Worm (Caenorhabditis elegans) whole organism, L1 larva: ENCODE data around the gene Y116A8A.150.
"Not testable (repeated sequence)": the region's sequence is repeated elsewhere in the genome, so short reads cannot be mapped to it uniquely, and the experiment has no call there.

Source experiments
- C04F5.9 ChIP-seq: sonication (generic microtip); optimal IDR thresholded peaks from 2 replicates; lab custom pipeline; 2016; ENCODE audit warnings: missing genetic modification characterization, missing compliant biosample characterization
- alr-1 ChIP-seq: fragments of 200-800 bp; sonication (Bioruptor generic); optimal IDR thresholded peaks from 2 replicates; lab custom pipeline; 2018; ENCODE audit warnings: borderline replicate concordance, mild to moderate bottlenecking, missing genetic modification characterization, missing compliant biosample characterization
- aly-2 ChIP-seq: fragments of 150-350 bp; optimal IDR thresholded peaks from 2 replicates; lab custom pipeline; 2014; ENCODE audit warnings: missing biosample characterization, missing genetic modification characterization
- blmp-1 ChIP-seq: fragments of 150-350 bp; optimal IDR thresholded peaks from 2 replicates; lab custom pipeline; 2014; ENCODE audit warnings: missing biosample characterization, missing genetic modification characterization
- ceh-8 ChIP-seq: fragments of 200-800 bp; sonication (Bioruptor generic); optimal IDR thresholded peaks from 2 replicates; lab custom pipeline; 2018; ENCODE audit warnings: mild to moderate bottlenecking, missing genetic modification characterization, moderate library complexity, missing compliant biosample characterization
- ceh-82 ChIP-seq, 3 experiments: fragments of 150-350 bp in 1 of 3; sonication (generic microtip) in 2 of 3; optimal IDR thresholded peaks; 2 replicates each; lab custom pipeline; 2014 to 2017; ENCODE audit warnings: missing biosample characterization in 3 of 3, missing genetic modification characterization in 3 of 3
- ces-1 ChIP-seq: fragments of 150-350 bp; optimal IDR thresholded peaks from 2 replicates; lab custom pipeline; 2014; ENCODE audit warnings: missing biosample characterization, missing genetic modification reagents, missing genetic modification characterization
- efl-1 ChIP-seq, 4 experiments: fragments of 150-350 bp; optimal IDR thresholded peaks in 3 of 4; peaks in 1 of 4; 1 replicate in 1 of 4; 2 replicates in 3 of 4; lab custom pipeline; 2014; ENCODE audit warnings: missing biosample characterization in 2 of 4, missing genetic modification characterization in 2 of 4, missing genetic modification reagents in 2 of 4
- efl-3 ChIP-seq: fragments of 200-800 bp; sonication (Bioruptor generic); optimal IDR thresholded peaks from 2 replicates; lab custom pipeline; 2018; ENCODE audit warnings: mild to moderate bottlenecking, missing genetic modification characterization, missing compliant biosample characterization
- egl-13 ChIP-seq: sonication (generic microtip); optimal IDR thresholded peaks from 2 replicates; lab custom pipeline; 2016; ENCODE audit warnings: missing genotype, missing genetic modification reagents, missing genetic modification characterization, missing compliant biosample characterization
- egl-27 ChIP-seq, 2 experiments: fragments of 150-350 bp in 1 of 2; sonication (generic microtip); optimal IDR thresholded peaks; 3 replicates each; lab custom pipeline; 2017 to 2018; ENCODE audit warnings: missing biosample characterization in 2 of 2, missing genetic modification characterization in 2 of 2, missing genetic modification reagents in 2 of 2
- elt-2 ChIP-seq: sonication (generic microtip); optimal IDR thresholded peaks from 2 replicates; lab custom pipeline; 2016; ENCODE audit warnings: missing genetic modification characterization, mild to moderate bottlenecking, inconsistent platforms, missing compliant biosample characterization, missing genetic modification reagents
- elt-3 ChIP-seq, 6 experiments: fragments of 150-350 bp in 1 of 6; sonication (generic microtip); optimal IDR thresholded peaks; 2 replicates each; lab custom pipeline; 2017 to 2018; ENCODE audit warnings: missing biosample characterization in 6 of 6, missing genetic modification characterization in 6 of 6, inconsistent platforms in 1 of 6
- fkh-4 ChIP-seq: sonication (generic microtip); optimal IDR thresholded peaks from 2 replicates; lab custom pipeline; 2016; ENCODE audit warnings: missing compliant biosample characterization, missing genetic modification characterization, borderline replicate concordance
- fos-1 ChIP-seq: fragments of 150-350 bp; optimal IDR thresholded peaks from 2 replicates; lab custom pipeline; 2014; ENCODE audit warnings: missing biosample characterization, missing genetic modification characterization
- grh-1 ChIP-seq: fragments of 200-800 bp; sonication (Bioruptor generic); IDR thresholded peaks from 2 replicates; pipeline ENCODE4 v1.3.6; 2022; ENCODE audit warnings: missing genetic modification reagents, missing genetic modification characterization, missing compliant biosample characterization
- hlh-17 ChIP-seq: fragments of 200-800 bp; sonication (Bioruptor generic); optimal IDR thresholded peaks from 2 replicates; lab custom pipeline; 2018; ENCODE audit warnings: missing genetic modification characterization, mild to moderate bottlenecking, missing compliant biosample characterization, moderate library complexity, borderline replicate concordance
- jun-1 ChIP-seq: fragments of 150-350 bp; optimal IDR thresholded peaks from 2 replicates; lab custom pipeline; 2014; ENCODE audit warnings: missing biosample characterization, missing genetic modification reagents, missing genetic modification characterization
- lin-13 ChIP-seq: fragments of 150-350 bp; optimal IDR thresholded peaks from 2 replicates; lab custom pipeline; 2014; ENCODE audit warnings: missing biosample characterization, missing genetic modification reagents, missing genetic modification characterization
- lin-14 ChIP-seq: fragments of 200-800 bp; sonication (Bioruptor generic); optimal IDR thresholded peaks from 2 replicates; lab custom pipeline; 2018; ENCODE audit warnings: mild to moderate bottlenecking, missing genetic modification characterization, moderate library complexity, missing compliant biosample characterization
- lin-15B ChIP-seq: fragments of 150-350 bp; sonication (generic microtip); optimal IDR thresholded peaks from 3 replicates; lab custom pipeline; 2014; ENCODE audit warnings: missing biosample characterization, missing genetic modification characterization
- lin-35 ChIP-seq, 2 experiments: fragments of 150-350 bp; optimal IDR thresholded peaks; 2 replicates each; lab custom pipeline; 2014; ENCODE audit warnings: missing biosample characterization in 2 of 2, missing genetic modification characterization in 2 of 2, missing genetic modification reagents in 2 of 2
- lin-39 ChIP-seq: fragments of 150-350 bp; optimal IDR thresholded peaks from 2 replicates; lab custom pipeline; 2014; ENCODE audit warnings: missing biosample characterization, missing genetic modification reagents, missing genetic modification characterization
- mef-2 ChIP-seq: fragments of 150-350 bp; optimal IDR thresholded peaks from 2 replicates; lab custom pipeline; 2014; ENCODE audit warnings: missing biosample characterization, missing genetic modification characterization
- mep-1 ChIP-seq: fragments of 150-350 bp; optimal IDR thresholded peaks from 2 replicates; lab custom pipeline; 2014; ENCODE audit warnings: missing biosample characterization, missing genetic modification characterization
- nhr-237 ChIP-seq: fragments of 150-350 bp; optimal IDR thresholded peaks from 2 replicates; lab custom pipeline; 2014; ENCODE audit warnings: missing biosample characterization, missing genetic modification characterization
- nhr-71 ChIP-seq: sonication (generic microtip); optimal IDR thresholded peaks from 2 replicates; lab custom pipeline; 2016; ENCODE audit warnings: mild to moderate bottlenecking, missing genetic modification characterization, moderate library complexity, missing compliant biosample characterization
- nhr-84 ChIP-seq: sonication (generic microtip); optimal IDR thresholded peaks from 2 replicates; lab custom pipeline; 2017; ENCODE audit warnings: missing biosample characterization, missing genetic modification characterization
- nhr-90 ChIP-seq: sonication (generic microtip); optimal IDR thresholded peaks from 2 replicates; lab custom pipeline; 2016; ENCODE audit warnings: mild to moderate bottlenecking, missing genetic modification characterization, missing compliant biosample characterization; ENCODE audit not compliant: poor library complexity
- pag-3 ChIP-seq: sonication (generic microtip); optimal IDR thresholded peaks from 2 replicates; lab custom pipeline; 2017; ENCODE audit warnings: missing genetic modification characterization, mild to moderate bottlenecking, missing compliant biosample characterization, antibody characterized with exemption, borderline replicate concordance; ENCODE audit not compliant: insufficient read depth
- pax-3 ChIP-seq: fragments of 200-800 bp; sonication (Bioruptor generic); optimal IDR thresholded peaks from 2 replicates; lab custom pipeline; 2018; ENCODE audit warnings: mild to moderate bottlenecking, missing genetic modification characterization, moderate library complexity, missing compliant biosample characterization
- pqm-1 ChIP-seq: sonication (generic microtip); optimal IDR thresholded peaks from 3 replicates; lab custom pipeline; 2017; ENCODE audit warnings: missing biosample characterization, missing genetic modification characterization
- rnt-1 ChIP-seq: sonication (generic microtip); optimal IDR thresholded peaks from 2 replicates; lab custom pipeline; 2016; ENCODE audit warnings: mild to moderate bottlenecking, missing genetic modification characterization, moderate library complexity, missing compliant biosample characterization
- sox-4 ChIP-seq: sonication (generic microtip); optimal IDR thresholded peaks from 2 replicates; lab custom pipeline; 2016; ENCODE audit warnings: missing genetic modification characterization, missing compliant biosample characterization
- sup-37 ChIP-seq: fragments of 200-800 bp; sonication (Bioruptor generic); optimal IDR thresholded peaks from 2 replicates; lab custom pipeline; 2018; ENCODE audit warnings: mild to moderate bottlenecking, missing genetic modification characterization, missing compliant biosample characterization
- swsn-7 ChIP-seq: sonication (generic microtip); optimal IDR thresholded peaks from 2 replicates; lab custom pipeline; 2016; ENCODE audit warnings: missing genetic modification characterization, missing compliant biosample characterization
- tbx-2 ChIP-seq: sonication (generic microtip); optimal IDR thresholded peaks from 2 replicates; lab custom pipeline; 2016; ENCODE audit warnings: missing genetic modification characterization, missing compliant biosample characterization
- tlp-1 ChIP-seq: fragments of 150-350 bp; optimal IDR thresholded peaks from 2 replicates; lab custom pipeline; 2014; ENCODE audit warnings: missing biosample characterization, missing genetic modification characterization
- unc-130 ChIP-seq: fragments of 150-350 bp; optimal IDR thresholded peaks from 2 replicates; lab custom pipeline; 2017; ENCODE audit warnings: missing biosample characterization, missing genetic modification characterization, inconsistent platforms
- unc-30 ChIP-seq: sonication (generic microtip); optimal IDR thresholded peaks from 2 replicates; lab custom pipeline; 2017; ENCODE audit warnings: missing biosample characterization, missing genetic modification characterization
- unc-62 ChIP-seq: fragments of 150-350 bp; optimal IDR thresholded peaks from 2 replicates; lab custom pipeline; 2014; ENCODE audit warnings: missing biosample characterization, missing genetic modification reagents, missing genetic modification characterization
- unc-98 ChIP-seq: fragments of 200-800 bp; sonication (Bioruptor generic); IDR thresholded peaks from 2 replicates; pipeline ENCODE4 v1.3.6; 2022; ENCODE audit warnings: missing genetic modification characterization, missing compliant biosample characterization
- zag-1 ChIP-seq: fragments of 150-350 bp; optimal IDR thresholded peaks from 2 replicates; lab custom pipeline; 2014; ENCODE audit warnings: missing biosample characterization, missing genetic modification characterization
- ztf-11 ChIP-seq, 2 experiments: sonication (generic microtip); optimal IDR thresholded peaks; 2 replicates each; lab custom pipeline; 2016 to 2017; ENCODE audit warnings: missing genetic modification characterization in 2 of 2, missing biosample characterization in 1 of 2, missing compliant biosample characterization in 1 of 2
- ztf-4 ChIP-seq: fragments of 150-350 bp; optimal IDR thresholded peaks from 2 replicates; lab custom pipeline; 2014; ENCODE audit warnings: missing biosample characterization, missing genetic modification characterization

Y116A8A.150 gene

DNA sequence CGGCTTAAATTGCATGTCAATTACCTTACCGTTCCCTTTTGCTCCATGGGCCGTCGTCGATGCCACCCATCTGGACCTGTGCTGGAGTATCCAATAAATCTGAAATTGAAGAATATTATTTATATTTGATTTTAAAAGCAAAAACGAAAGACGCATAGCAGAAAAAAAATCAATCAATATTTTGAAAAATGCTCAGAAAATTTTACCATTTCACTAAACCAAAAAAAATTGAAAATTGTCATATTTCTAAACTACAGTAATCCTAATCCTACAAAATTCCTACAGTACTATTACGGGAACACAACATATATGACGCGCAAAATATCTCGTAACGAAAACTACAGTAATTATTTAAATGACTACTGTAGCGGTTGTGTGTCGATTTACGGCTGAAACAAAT, at the start of gene Y116A8A.150:
Gene Y116A8A.150 (minus strand): TSS at position 101 of the 400 bp plus-strand sequence.
- TF ChIP-seq ceh-8 (GFP tag; lab: Kevin White, UChicago); mep-1 (tag; lab: Kevin White, UChicago); C04F5.9 (tag; lab: Kevin White, UChicago): not testable (repeated sequence)
- TF ChIP-seq, all 84 proteins: peak for 0; not testable (repeated sequence) for 84

DNA sequence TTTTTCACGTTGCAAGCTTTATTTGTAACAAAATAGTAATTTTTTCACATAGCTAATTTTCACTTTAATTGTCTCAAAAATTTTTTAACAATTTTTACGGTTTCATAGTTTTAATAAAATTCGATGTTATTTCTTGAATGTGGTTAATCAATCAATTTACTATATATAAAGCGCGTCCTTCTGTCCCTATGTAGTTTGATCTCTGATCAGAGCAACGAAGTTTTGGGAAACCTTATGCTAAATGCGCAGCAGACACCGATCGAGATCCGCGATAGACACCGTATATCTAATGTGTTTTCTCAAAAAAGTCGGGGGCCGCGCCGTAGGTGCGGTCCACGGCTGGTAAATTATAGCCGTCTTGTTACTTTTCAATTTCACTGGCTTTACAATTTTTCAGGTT, 45.8 kb upstream of the Y116A8A.150 start:
- no peak for TF ChIP-seq alr-1 (tag; lab: Kevin White, UChicago)
- TF ChIP-seq egl-13 (tag; lab: Kevin White, UChicago), result no peak

DNA sequence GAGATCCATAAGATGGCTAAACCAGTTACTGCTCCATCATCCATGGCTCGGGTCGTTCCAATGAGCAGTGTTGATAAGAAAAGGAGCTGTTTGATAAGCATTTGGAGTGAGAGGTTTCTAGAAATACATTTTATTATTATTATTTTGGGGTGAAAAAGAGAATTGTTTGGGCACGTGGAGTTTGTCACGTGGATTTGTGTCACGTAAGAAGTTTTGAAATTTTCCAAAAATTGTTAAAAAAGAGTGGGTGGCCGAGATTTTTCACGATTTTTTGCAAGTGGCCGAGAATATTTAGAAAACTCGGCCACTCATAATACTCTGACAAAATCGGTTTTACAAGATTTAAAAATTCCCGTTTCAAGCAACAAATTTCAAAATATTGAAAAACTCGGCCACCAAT, 26.1 kb upstream of the Y116A8A.150 start, which contains the start of gene T06A10.106:
Gene T06A10.106 (minus strand): TSS at position 101 of the 400 bp plus-strand sequence.
- TF ChIP-seq sup-37 (no peak), rnt-1 (no peak), nhr-237 (tag; lab: Kevin White, UChicago) (no peak), ceh-82 (tag; optimal IDR thresholded peaks at IDR 0.05; lab: Kevin White, UChicago) (no peak), aly-2 (tag; lab: Kevin White, UChicago) (no peak), tlp-1 (no peak), grh-1 (GFP tag; lab: Robert Waterston, UW) (no peak), unc-130 (tag; lab: Kevin White, UChicago) (no peak), alr-1 (tag; lab: Kevin White, UChicago) (no peak), nhr-90 (tag; lab: Kevin White, UChicago) (no peak), ztf-4 (tag; lab: Kevin White, UChicago) (no peak), tbx-2 (tag; lab: Kevin White, UChicago) (no peak), efl-3 (no peak), blmp-1 (no peak), swsn-7 (tag; lab: Kevin White, UChicago) (no peak)

DNA sequence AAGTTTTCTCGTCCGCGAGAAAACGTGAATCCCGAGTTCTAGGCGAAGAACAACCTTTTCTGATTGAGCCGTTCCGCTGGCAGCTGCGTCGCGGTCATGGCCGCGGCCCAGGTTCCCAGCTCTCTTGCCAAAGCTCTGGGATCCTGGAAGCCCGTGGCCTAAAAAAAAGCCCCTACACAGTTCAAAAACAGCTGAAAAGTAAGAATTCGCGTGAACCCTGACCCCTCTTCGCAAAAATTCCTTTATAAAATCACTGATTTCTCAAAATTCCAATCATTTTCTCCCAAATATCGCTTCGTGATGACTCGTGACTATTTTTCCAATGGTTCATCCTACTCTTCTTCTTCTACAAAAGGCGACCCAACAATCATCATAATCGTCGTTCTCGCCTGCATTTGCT, 24.4 kb upstream of the Y116A8A.150 start, which contains the start of gene T06A10.107:
Gene T06A10.107 (plus strand): TSS at position 301 of the 400 bp plus-strand sequence.
- TF ChIP-seq lin-15B (tag; lab: Kevin White, UChicago) (no peak), nhr-71 (tag; lab: Kevin White, UChicago) (no peak), lin-35 (GFP tag; optimal IDR thresholded peaks at IDR 0.05; lab: Kevin White, UChicago) (no peak), elt-3 (tag; optimal IDR thresholded peaks at IDR 0.05; lab: Kevin White, UChicago) (no peak), pqm-1 (tag; lab: Kevin White, UChicago) (no peak), lin-39 (tag; lab: Kevin White, UChicago) (no peak), ztf-4 (tag; lab: Kevin White, UChicago) (no peak), nhr-84 (tag; lab: Kevin White, UChicago) (no peak), unc-30 (tag; lab: Kevin White, UChicago) (no peak), lin-14 (GFP tag; lab: Kevin White, UChicago) (no peak), fkh-4 (no peak), hlh-17 (no peak), fos-1 (tag; lab: Kevin White, UChicago) (no peak), zag-1 (tag; lab: Kevin White, UChicago) (no peak), unc-62 (GFP tag; lab: Kevin White, UChicago) (no peak)

DNA sequence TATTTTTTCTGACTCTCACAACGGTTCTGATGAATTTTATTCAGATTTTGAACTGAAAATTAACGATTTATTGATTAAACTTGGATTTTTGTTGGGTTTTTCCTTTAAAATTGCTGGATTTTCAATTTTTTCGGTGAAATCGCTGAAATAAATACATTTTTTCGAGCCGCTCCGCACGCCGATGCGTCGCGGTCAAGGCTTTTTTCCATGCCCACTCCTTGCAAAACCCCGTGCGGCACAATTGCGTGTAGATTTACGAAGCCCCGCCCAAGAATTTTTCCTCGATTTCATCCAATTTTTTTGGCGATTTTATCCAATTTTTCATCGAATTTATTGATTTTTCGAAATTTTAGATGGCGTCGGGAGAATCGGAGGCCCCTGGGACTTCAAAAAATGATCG, 22.7 kb upstream of the Y116A8A.150 start, which contains the start of gene gtsf-1:
Gene gtsf-1 (plus strand): TSS at position 354 of the 400 bp plus-strand sequence.
- TF ChIP-seq efl-1 (optimal IDR thresholded peaks at IDR 0.05; lab: Kevin White, UChicago) (peak; percentile 76 to 79), efl-1 (GFP tag; optimal IDR thresholded peaks at IDR 0.05 in 1 of 2; lab: Kevin White, UChicago) (peak; percentile 70 to 97), pag-3 (tag; lab: Kevin White, UChicago) (no peak), mef-2 (tag; lab: Kevin White, UChicago) (peak; percentile 57), ces-1 (GFP tag; lab: Kevin White, UChicago) (no peak), lin-13 (GFP tag; lab: Kevin White, UChicago) (peak; percentile 71), sox-4 (tag; lab: Kevin White, UChicago) (peak; percentile 26), jun-1 (tag; lab: Kevin White, UChicago) (peak; percentile 74), elt-2 (peak; percentile 20), unc-62 (GFP tag; lab: Kevin White, UChicago) (no peak), egl-27 (tag; optimal IDR thresholded peaks at IDR 0.05; lab: Kevin White, UChicago) (no peak), unc-98 (GFP tag; lab: Robert Waterston, UW) (no peak), pax-3 (tag; lab: Kevin White, UChicago) (peak; percentile 46), ztf-11 (tag; optimal IDR thresholded peaks at IDR 0.05; lab: Kevin White, UChicago) (peak in 1 of 2 experiments; percentile 44)
